Worm (Caenorhabditis elegans) whole organism, L4/young adult: Measurements from ENCODE around the gene srg-25.

Experiments
- W03F9.2 ChIP-seq: fragments of 150-350 bp; optimal IDR thresholded peaks from 2 replicates; lab custom pipeline; 2014; ENCODE audit warnings: missing biosample characterization, missing genetic modification characterization
- dao-5 ChIP-seq: sonication (generic microtip); optimal IDR thresholded peaks from 2 replicates; lab custom pipeline; 2016; ENCODE audit warnings: missing genotype, missing genetic modification characterization, moderate library complexity, missing compliant biosample characterization
- him-1 ChIP-seq: sonication (generic microtip); optimal IDR thresholded peaks from 2 replicates; lab custom pipeline; 2016; ENCODE audit warnings: missing genotype, missing genetic modification reagents, missing genetic modification characterization, missing compliant biosample characterization

srg-25 gene

ce11 chrV:5345419-5345818 lies at the start of gene srg-25:
Gene srg-25 (minus strand): TSS chrV:5345519.
- TF ChIP-seq dao-5 (tag; lab: Kevin White, UChicago) (no peak), W03F9.2 (tag; lab: Kevin White, UChicago) (no peak), him-1 (tag; lab: Kevin White, UChicago) (no peak)

- TF ChIP-seq him-1 (tag; lab: Kevin White, UChicago) (no peak), W03F9.2 (tag; lab: Kevin White, UChicago) (no peak), dao-5 (tag; lab: Kevin White, UChicago) (no peak)
Observed at ce11 chrV:5392993-5393628, 47.8 kb upstream of the srg-25 start, which contains the start of gene C35A11.4. Gene C35A11.4 (minus strand): TSS chrV:5393148.

ce11 chrV:5385914-5386493 lies 40.7 kb upstream of the srg-25 start, which contains the start of gene C35A11.2:
Gene C35A11.2 (plus strand): TSS chrV:5386299.
- TF ChIP-seq dao-5 (tag; lab: Kevin White, UChicago) (no peak), him-1 (tag; lab: Kevin White, UChicago) (no peak), W03F9.2 (tag; lab: Kevin White, UChicago) (no peak)

ce11 chrV:5372118-5372517 lies 26.8 kb upstream of the srg-25 start, which contains the start of gene C35A11.3:
Gene C35A11.3 (plus strand): TSS chrV:5372418.
- TF ChIP-seq W03F9.2 (tag; lab: Kevin White, UChicago), result no peak

ce11 chrV:5368792-5369191 lies 23.5 kb upstream of the srg-25 start, which contains the start of gene T09D3.9:
Gene T09D3.9 (minus strand): TSS chrV:5368892.
- TF ChIP-seq dao-5 (tag; lab: Kevin White, UChicago), result no peak
- TF ChIP-seq W03F9.2 (tag; lab: Kevin White, UChicago), result no peak
- TF ChIP-seq him-1 (tag; lab: Kevin White, UChicago), result no peak

- no peak for TF ChIP-seq him-1 (tag; lab: Kevin White, UChicago)
Observed at ce11 chrV:5364863-5365262, 19.5 kb upstream of the srg-25 start, which contains the start of gene T09D3.8. Gene T09D3.8 (plus strand): TSS chrV:5365163.

ce11 chrV:5362220-5362619 lies 16.9 kb upstream of the srg-25 start:
- TF ChIP-seq W03F9.2 (tag; lab: Kevin White, UChicago) (no peak), him-1 (tag; lab: Kevin White, UChicago) (no peak), dao-5 (tag; lab: Kevin White, UChicago) (no peak)

- no peak for TF ChIP-seq him-1 (tag; lab: Kevin White, UChicago)
- TF ChIP-seq dao-5 (tag; lab: Kevin White, UChicago), result no peak
- no peak for TF ChIP-seq W03F9.2 (tag; lab: Kevin White, UChicago)
Observed at ce11 chrV:5358772-5359171, 13.5 kb upstream of the srg-25 start, which contains the start of gene nhr-216. Gene nhr-216 (minus strand): TSS chrV:5358872.

- TF ChIP-seq him-1 (tag; lab: Kevin White, UChicago) (no peak), dao-5 (tag; lab: Kevin White, UChicago) (no peak), W03F9.2 (tag; lab: Kevin White, UChicago) (no peak)
Observed at ce11 chrV:5351483-5351882, 6.2 kb upstream of the srg-25 start, which contains the start of gene srd-9. Gene srd-9 (plus strand): TSS chrV:5351783.

ce11 chrV:5349471-5349870 lies 4.2 kb upstream of the srg-25 start, which contains the start of gene T09D3.3:
Gene T09D3.3 (minus strand): TSS chrV:5349571.
- no peak for TF ChIP-seq W03F9.2 (tag; lab: Kevin White, UChicago)
- no peak for TF ChIP-seq him-1 (tag; lab: Kevin White, UChicago)
- no peak for TF ChIP-seq dao-5 (tag; lab: Kevin White, UChicago)

ce11 chrV:5339497-5339896 lies 5.8 kb downstream of the srg-25 start, which contains the start of gene srg-27:
Gene srg-27 (plus strand): TSS chrV:5339797.
- TF ChIP-seq W03F9.2 (tag; lab: Kevin White, UChicago) (no peak), him-1 (tag; lab: Kevin White, UChicago) (no peak), dao-5 (tag; lab: Kevin White, UChicago) (no peak)

- TF ChIP-seq W03F9.2 (tag; lab: Kevin White, UChicago), result no peak
- no peak for TF ChIP-seq dao-5 (tag; lab: Kevin White, UChicago)
- no peak for TF ChIP-seq him-1 (tag; lab: Kevin White, UChicago)
Observed at ce11 chrV:5336884-5337283, 8.4 kb downstream of the srg-25 start, which contains the start of gene srg-29. Gene srg-29 (plus strand): TSS chrV:5337184.

ce11 chrV:5334588-5334987 lies 10.7 kb downstream of the srg-25 start, which contains the start of gene srg-28:
Gene srg-28 (plus strand): TSS chrV:5334888.
- no peak for TF ChIP-seq dao-5 (tag; lab: Kevin White, UChicago)

ce11 chrV:5330967-5331366 lies 14.4 kb downstream of the srg-25 start, which contains the start of gene srg-26:
Gene srg-26 (plus strand): TSS chrV:5331267.
- TF ChIP-seq dao-5 (tag; lab: Kevin White, UChicago) (no peak), W03F9.2 (tag; lab: Kevin White, UChicago) (no peak), him-1 (tag; lab: Kevin White, UChicago) (no peak)
